Worm (Caenorhabditis elegans) whole organism, L4 larva: Measurements from ENCODE around the gene C16A11.5.

Experiments used
- F44E2.7 ChIP-seq: fragments of 200-800 bp; sonication (Bioruptor generic); IDR thresholded peaks from 2 replicates; pipeline ENCODE4 v2.1.2; 2022; ENCODE audit warnings: missing genetic modification characterization, missing compliant biosample characterization
- F49E8.2 ChIP-seq: sonication (generic microtip); optimal IDR thresholded peaks from 2 replicates; lab custom pipeline; 2016; ENCODE audit warnings: missing compliant biosample characterization, mild to moderate bottlenecking, missing genetic modification characterization, borderline replicate concordance
- T26A8.4 ChIP-seq: fragments of 200-800 bp; sonication (Bioruptor generic); IDR thresholded peaks from 2 replicates; pipeline ENCODE4 v1.3.6; 2022; ENCODE audit warnings: missing genetic modification characterization, missing compliant biosample characterization
- Y105C5A.15 ChIP-seq: fragments of 200-800 bp; sonication (Bioruptor generic); IDR thresholded peaks from 2 replicates; pipeline ENCODE4 v1.3.6; 2022; ENCODE audit warnings: missing genetic modification characterization, missing compliant biosample characterization
- Y5F2A.4 ChIP-seq: fragments of 200-800 bp; sonication (Bioruptor generic); optimal IDR thresholded peaks from 2 replicates; lab custom pipeline; 2018; ENCODE audit warnings: mild to moderate bottlenecking, missing genetic modification characterization, missing compliant biosample characterization
- ZK337.2 ChIP-seq: fragments of 200-800 bp; sonication (Bioruptor generic); IDR thresholded peaks from 2 replicates; pipeline ENCODE4 v1.3.6; 2022; ENCODE audit warnings: missing genetic modification reagents, missing genetic modification characterization, missing compliant biosample characterization
- ceh-20 ChIP-seq: fragments of 200-800 bp; sonication (Bioruptor generic); IDR thresholded peaks from 2 replicates; pipeline ENCODE4 v1.3.6; 2022; ENCODE audit warnings: missing genetic modification reagents, missing genetic modification characterization, missing compliant biosample characterization
- ceh-28 ChIP-seq: fragments of 150-350 bp; optimal IDR thresholded peaks from 2 replicates; lab custom pipeline; 2014; ENCODE audit warnings: missing biosample characterization, missing genetic modification reagents, missing genetic modification characterization
- ceh-32 ChIP-seq: sonication (generic microtip); optimal IDR thresholded peaks from 2 replicates; lab custom pipeline; 2016; ENCODE audit warnings: mild to moderate bottlenecking, missing genetic modification characterization, missing compliant biosample characterization; ENCODE audit not compliant: poor library complexity
- ceh-44 ChIP-seq: fragments of 200-800 bp; sonication (Bioruptor generic); IDR thresholded peaks from 2 replicates; pipeline ENCODE4 v1.3.6; 2022; ENCODE audit warnings: missing genetic modification reagents, missing genetic modification characterization, missing compliant biosample characterization
- ceh-82 ChIP-seq: sonication (generic microtip); optimal IDR thresholded peaks from 2 replicates; lab custom pipeline; 2017; ENCODE audit warnings: missing biosample characterization, missing genetic modification characterization
- cey-2 ChIP-seq: sonication (generic microtip); optimal IDR thresholded peaks from 3 replicates; lab custom pipeline; 2017; ENCODE audit warnings: missing genetic modification characterization, mild to moderate bottlenecking, missing compliant biosample characterization, antibody characterized with exemption, borderline replicate concordance; ENCODE audit not compliant: insufficient read depth
- ctbp-1 ChIP-seq: fragments of 200-800 bp; sonication (Bioruptor generic); IDR thresholded peaks from 2 replicates; pipeline ENCODE4 v1.3.6; 2022; ENCODE audit warnings: missing genetic modification reagents, missing genetic modification characterization, missing compliant biosample characterization
- daf-19 ChIP-seq: fragments of 200-800 bp; sonication (Bioruptor generic); conservative IDR thresholded peaks from 2 replicates; pipeline ENCODE4 v1.3.6; 2022; ENCODE audit warnings: missing genetic modification characterization, missing compliant biosample characterization
- dmd-9 ChIP-seq: fragments of 200-800 bp; sonication (Bioruptor generic); IDR thresholded peaks from 2 replicates; pipeline ENCODE4 v1.3.6; 2022; ENCODE audit warnings: missing genetic modification reagents, missing genetic modification characterization, missing compliant biosample characterization
- dpl-1 ChIP-seq: fragments of 150-350 bp; optimal IDR thresholded peaks from 2 replicates; lab custom pipeline; 2014; ENCODE audit warnings: missing biosample characterization, missing genetic modification reagents, missing genetic modification characterization
- egl-27 ChIP-seq: sonication (generic microtip); optimal IDR thresholded peaks from 3 replicates; lab custom pipeline; 2017; ENCODE audit warnings: missing biosample characterization, missing genetic modification reagents, missing genetic modification characterization
- egl-43 ChIP-seq: fragments of 200-800 bp; sonication (Bioruptor generic); IDR thresholded peaks from 2 replicates; pipeline ENCODE4 v1.3.6; 2022; ENCODE audit warnings: missing genetic modification reagents, missing genetic modification characterization, missing compliant biosample characterization
- fkh-10 ChIP-seq: fragments of 150-350 bp; optimal IDR thresholded peaks from 2 replicates; lab custom pipeline; 2014; ENCODE audit warnings: missing biosample characterization, missing genetic modification reagents, missing genetic modification characterization
- gei-8 ChIP-seq: fragments of 200-800 bp; sonication (Bioruptor generic); optimal IDR thresholded peaks from 2 replicates; lab custom pipeline; 2018; ENCODE audit warnings: mild to moderate bottlenecking, missing genetic modification characterization, missing compliant biosample characterization
- hlh-11 ChIP-seq: fragments of 200-800 bp; sonication (Bioruptor generic); optimal IDR thresholded peaks from 2 replicates; lab custom pipeline; 2018; ENCODE audit warnings: mild to moderate bottlenecking, missing genetic modification characterization, missing compliant biosample characterization
- hlh-30 ChIP-seq: sonication (generic microtip); optimal IDR thresholded peaks from 2 replicates; lab custom pipeline; 2017; ENCODE audit warnings: antibody characterized with exemption, mild to moderate bottlenecking, missing genetic modification characterization, missing compliant biosample characterization; ENCODE audit not compliant: insufficient read depth
- lin-15B ChIP-seq: fragments of 150-350 bp; sonication (generic microtip); optimal IDR thresholded peaks from 3 replicates; lab custom pipeline; 2014; ENCODE audit warnings: missing biosample characterization, missing genetic modification characterization
- lin-29 ChIP-seq: fragments of 200-800 bp; sonication (Bioruptor generic); IDR thresholded peaks from 2 replicates; pipeline ENCODE4 v1.3.6; 2022; ENCODE audit warnings: missing genetic modification reagents, missing genetic modification characterization, missing compliant biosample characterization
- lin-39 ChIP-seq: fragments of 150-350 bp; optimal IDR thresholded peaks from 2 replicates; lab custom pipeline; 2014; ENCODE audit warnings: missing biosample characterization, missing genetic modification reagents, missing genetic modification characterization
- lir-3 ChIP-seq: sonication (generic microtip); optimal IDR thresholded peaks from 2 replicates; lab custom pipeline; 2016; ENCODE audit warnings: mild to moderate bottlenecking, missing genetic modification characterization, missing compliant biosample characterization
- lsy-2 ChIP-seq, 2 experiments: fragments of 150-350 bp in 1 of 2; sonication (generic microtip) in 1 of 2; optimal IDR thresholded peaks; 2 replicates each; lab custom pipeline; 2014 to 2017; ENCODE audit warnings: missing biosample characterization in 2 of 2, missing genetic modification characterization in 2 of 2
- mdl-1 ChIP-seq, 2 experiments: fragments of 150-350 bp in 1 of 2; sonication (generic microtip) in 1 of 2; optimal IDR thresholded peaks; 2 replicates each; lab custom pipeline; 2014 to 2017; ENCODE audit warnings: missing biosample characterization in 2 of 2, missing genetic modification characterization in 2 of 2
- mdt-29 ChIP-seq: fragments of 200-800 bp; sonication (Bioruptor generic); IDR thresholded peaks from 2 replicates; pipeline ENCODE4 v1.3.6; 2022; ENCODE audit warnings: missing genetic modification reagents, missing genetic modification characterization, missing compliant biosample characterization
- mep-1 ChIP-seq: fragments of 150-350 bp; sonication (generic microtip); optimal IDR thresholded peaks from 3 replicates; lab custom pipeline; 2014; ENCODE audit warnings: missing biosample characterization, missing genetic modification characterization
- nhr-10 ChIP-seq: fragments of 150-350 bp; optimal IDR thresholded peaks from 2 replicates; lab custom pipeline; 2014; ENCODE audit warnings: missing biosample characterization, missing genetic modification characterization
- nhr-102 ChIP-seq: sonication (generic microtip); optimal IDR thresholded peaks from 2 replicates; lab custom pipeline; 2016; ENCODE audit warnings: mild to moderate bottlenecking, missing genetic modification characterization, moderate library complexity, missing compliant biosample characterization
- nhr-11 ChIP-seq: fragments of 150-350 bp; optimal IDR thresholded peaks from 2 replicates; lab custom pipeline; 2014; ENCODE audit warnings: missing biosample characterization, missing genetic modification characterization
- nhr-111 ChIP-seq: fragments of 200-800 bp; sonication (Bioruptor generic); optimal IDR thresholded peaks from 2 replicates; lab custom pipeline; 2018; ENCODE audit warnings: mild to moderate bottlenecking, missing genetic modification characterization, missing compliant biosample characterization
- nhr-28 ChIP-seq: fragments of 150-350 bp; optimal IDR thresholded peaks from 2 replicates; lab custom pipeline; 2014; ENCODE audit warnings: missing biosample characterization, missing genetic modification characterization
- nhr-48 ChIP-seq: sonication (generic microtip); optimal IDR thresholded peaks from 2 replicates; lab custom pipeline; 2016; ENCODE audit warnings: mild to moderate bottlenecking, missing genetic modification characterization, missing compliant biosample characterization
- nhr-6 ChIP-seq: fragments of 150-350 bp; optimal IDR thresholded peaks from 2 replicates; lab custom pipeline; 2014; ENCODE audit warnings: missing biosample characterization, missing genetic modification characterization
- nhr-76 ChIP-seq: fragments of 150-350 bp; optimal IDR thresholded peaks from 2 replicates; lab custom pipeline; 2014; ENCODE audit warnings: missing biosample characterization, missing genetic modification characterization
- pha-4 ChIP-seq, 2 experiments: fragments of 150-350 bp in 1 of 2; fragments of 200-800 bp in 1 of 2; sonication (Bioruptor generic) in 1 of 2; IDR thresholded peaks in 1 of 2; optimal IDR thresholded peaks in 1 of 2; 2 replicates each; pipeline versions ENCODE4 v1.3.6 to Lab custom; 2014 to 2022; ENCODE audit warnings: missing genetic modification characterization in 2 of 2, missing genetic modification reagents in 2 of 2, missing biosample characterization in 1 of 2, missing compliant biosample characterization in 1 of 2
- pqm-1 ChIP-seq: sonication (generic microtip); optimal IDR thresholded peaks from 2 replicates; lab custom pipeline; 2017; ENCODE audit warnings: missing biosample characterization, missing genetic modification characterization
- rbr-2 ChIP-seq: sonication (generic microtip); optimal IDR thresholded peaks from 2 replicates; lab custom pipeline; 2016; ENCODE audit warnings: missing genotype, missing genetic modification characterization, missing compliant biosample characterization
- saeg-2 ChIP-seq: fragments of 200-800 bp; sonication (Bioruptor generic); IDR thresholded peaks from 2 replicates; pipeline ENCODE4 v1.3.6; 2022; ENCODE audit warnings: missing genetic modification reagents, missing genetic modification characterization, missing compliant biosample characterization
- sdz-12 ChIP-seq: fragments of 200-800 bp; sonication (Bioruptor generic); optimal IDR thresholded peaks from 2 replicates; lab custom pipeline; 2018; ENCODE audit warnings: mild to moderate bottlenecking, missing genetic modification characterization, missing compliant biosample characterization
- set-16 ChIP-seq: fragments of 200-800 bp; sonication (Bioruptor generic); IDR thresholded peaks from 2 replicates; pipeline ENCODE4 v1.3.6; 2022; ENCODE audit warnings: missing genetic modification reagents, missing genetic modification characterization, missing compliant biosample characterization
- skn-1 ChIP-seq: fragments of 150-350 bp; optimal IDR thresholded peaks from 2 replicates; lab custom pipeline; 2014; ENCODE audit warnings: missing biosample characterization, missing genetic modification characterization
- spr-1 ChIP-seq: sonication (generic microtip); optimal IDR thresholded peaks from 2 replicates; lab custom pipeline; 2016; ENCODE audit warnings: mild to moderate bottlenecking, missing genetic modification characterization, missing compliant biosample characterization
- spr-3 ChIP-seq: fragments of 200-800 bp; sonication (Bioruptor generic); optimal IDR thresholded peaks from 2 replicates; lab custom pipeline; 2018; ENCODE audit warnings: mild to moderate bottlenecking, missing genetic modification characterization, missing compliant biosample characterization
- tag-97 ChIP-seq: fragments of 200-800 bp; sonication (Bioruptor generic); IDR thresholded peaks from 2 replicates; pipeline ENCODE4 v1.3.6; 2022; ENCODE audit warnings: missing genetic modification characterization, missing compliant biosample characterization
- unc-39 ChIP-seq: sonication (generic microtip); optimal IDR thresholded peaks from 2 replicates; lab custom pipeline; 2017; ENCODE audit warnings: missing biosample characterization, missing genetic modification characterization
- vab-7 ChIP-seq: fragments of 200-800 bp; sonication (Bioruptor generic); IDR thresholded peaks from 2 replicates; pipeline ENCODE4 v1.3.6; 2022; ENCODE audit warnings: missing genetic modification reagents, missing genetic modification characterization, missing compliant biosample characterization
- zip-11 ChIP-seq: fragments of 200-800 bp; sonication (Bioruptor generic); IDR thresholded peaks from 2 replicates; pipeline ENCODE4 v1.3.6; 2022; ENCODE audit warnings: missing genetic modification characterization, missing compliant biosample characterization
- ztf-11 ChIP-seq: fragments of 150-350 bp; optimal IDR thresholded peaks from 2 replicates; lab custom pipeline; 2014; ENCODE audit warnings: missing biosample characterization, missing genetic modification characterization

Gene C16A11.5

DNA sequence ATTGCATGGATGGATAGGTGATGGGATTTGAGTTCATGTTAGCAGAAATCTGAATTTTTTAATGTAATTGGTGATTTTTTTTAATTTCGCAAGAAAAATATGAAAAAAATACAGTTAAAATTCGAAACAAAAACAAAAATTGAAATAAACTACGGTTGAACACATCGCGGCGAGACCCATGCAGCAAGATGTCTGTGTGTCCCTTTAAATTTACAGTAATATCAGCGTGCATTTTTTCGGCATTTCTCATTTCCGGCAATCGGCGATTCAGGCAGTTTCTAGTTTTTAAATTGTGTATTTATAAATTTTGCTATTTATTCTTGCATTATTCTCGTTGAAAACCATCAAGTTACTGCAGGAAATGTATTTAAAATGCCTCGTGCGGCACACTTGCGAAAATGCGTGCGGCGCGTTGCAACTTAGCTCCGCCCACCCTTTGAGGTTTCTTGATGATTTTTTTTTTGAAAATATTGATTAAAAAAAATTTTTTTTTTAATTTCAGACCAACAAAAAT, 14.7 kb downstream of the C16A11.5 start, which contains the start of the genes fbxc-44 and C16A11.2 (continued):
- peak; percentile 20 for TF ChIP-seq rbr-2 (tag; lab: Kevin White, UChicago)
- TF ChIP-seq ceh-82 (tag; lab: Kevin White, UChicago) = no peak
- TF ChIP-seq nhr-111 (GFP tag; lab: Kevin White, UChicago) = no peak
- no peak for TF ChIP-seq T26A8.4 (GFP tag; lab: Robert Waterston, UW)
- no peak for TF ChIP-seq nhr-11 (tag; lab: Kevin White, UChicago)
- TF ChIP-seq vab-7 = no peak
- no peak for TF ChIP-seq zip-11 (GFP tag; lab: Robert Waterston, UW)
- TF ChIP-seq hlh-30 = no peak
- no peak for TF ChIP-seq nhr-48 (tag; lab: Kevin White, UChicago)
- TF ChIP-seq mep-1 (tag; lab: Kevin White, UChicago) = peak; percentile 39
- TF ChIP-seq dmd-9 = no peak
- no peak for TF ChIP-seq egl-27
- no peak for TF ChIP-seq fkh-10 (GFP tag; lab: Kevin White, UChicago)
- no peak for TF ChIP-seq gei-8 (GFP tag; lab: Kevin White, UChicago)
- TF ChIP-seq ztf-11 (tag; lab: Kevin White, UChicago) = no peak
- TF ChIP-seq mdt-29 = no peak
- TF ChIP-seq egl-43 (GFP tag; lab: Robert Waterston, UW) = no peak
- no peak for TF ChIP-seq ceh-20 (GFP tag; lab: Robert Waterston, UW)
- no peak for TF ChIP-seq daf-19 (GFP tag; lab: Robert Waterston, UW)
- no peak for TF ChIP-seq pqm-1 (tag; lab: Kevin White, UChicago)
- TF ChIP-seq nhr-10 = no peak
- TF ChIP-seq spr-3 (GFP tag; lab: Kevin White, UChicago) = no peak
- TF ChIP-seq mdl-1 (tag; optimal IDR thresholded peaks at IDR 0.05; lab: Kevin White, UChicago) = no peak
- TF ChIP-seq ctbp-1 = no peak
- no peak for TF ChIP-seq Y105C5A.15 (GFP tag; lab: Robert Waterston, UW)
- no peak for TF ChIP-seq lir-3 (tag; lab: Kevin White, UChicago)
- no peak for TF ChIP-seq lin-15B (tag; lab: Kevin White, UChicago)
- TF ChIP-seq nhr-6 = no peak
- TF ChIP-seq F49E8.2 (tag; lab: Kevin White, UChicago) = no peak
- peak in 1 of 2 experiments; percentile 62 for TF ChIP-seq lsy-2 (tag; optimal IDR thresholded peaks at IDR 0.05; lab: Kevin White, UChicago)
- TF ChIP-seq lin-29 (GFP tag; lab: Robert Waterston, UW) = no peak
- TF ChIP-seq nhr-76 = no peak
- TF ChIP-seq tag-97 = no peak
- TF ChIP-seq ceh-44 (GFP tag; lab: Robert Waterston, UW) = no peak
- TF ChIP-seq ZK337.2 (GFP tag; lab: Robert Waterston, UW) = no peak
- no peak for TF ChIP-seq saeg-2
- no peak for TF ChIP-seq lin-39
- TF ChIP-seq nhr-102 (tag; lab: Kevin White, UChicago) = no peak
- no peak for TF ChIP-seq spr-1 (tag; lab: Kevin White, UChicago)
- no peak for TF ChIP-seq skn-1 (tag; lab: Kevin White, UChicago)
- TF ChIP-seq hlh-11 (tag; lab: Kevin White, UChicago) = no peak
- no peak for TF ChIP-seq ceh-32 (tag; lab: Kevin White, UChicago)
- TF ChIP-seq unc-39 (tag; lab: Kevin White, UChicago) = no peak
- no peak for TF ChIP-seq ceh-28 (tag; lab: Kevin White, UChicago)
- TF ChIP-seq F44E2.7 (GFP tag; lab: Robert Waterston, UW) = no peak
- peak; percentile 0 for TF ChIP-seq dpl-1 (GFP tag; lab: Kevin White, UChicago)
- no peak for TF ChIP-seq cey-2 (tag; lab: Kevin White, UChicago)
- TF ChIP-seq pha-4 (GFP tag; IDR thresholded peaks at IDR 0.05; lab: Robert Waterston, UW) = peak; percentile 29; the same call in 1 of the 2 replicates
- TF ChIP-seq pha-4 (tag; optimal IDR thresholded peaks at IDR 0.05; lab: Kevin White, UChicago) = no peak
- TF ChIP-seq Y5F2A.4 (GFP tag; lab: Kevin White, UChicago) = no peak
- no peak for TF ChIP-seq set-16 (GFP tag; lab: Robert Waterston, UW)
- TF ChIP-seq sdz-12 = no peak
- no peak for TF ChIP-seq nhr-28 (tag; lab: Kevin White, UChicago)
